Fruit fly (Drosophila melanogaster) S2 (cell line): ENCODE data around the gene Task6.

Experiments
- CG8478 ChIP-seq: fragments of >200 bp; optimal IDR thresholded peaks from 2 replicates; lab custom pipeline; 2018
- CTCF ChIP-seq, 2 experiments: fragments of >200 bp; optimal IDR thresholded peaks; 2 replicates each; lab custom pipeline; 2018

DNA sequence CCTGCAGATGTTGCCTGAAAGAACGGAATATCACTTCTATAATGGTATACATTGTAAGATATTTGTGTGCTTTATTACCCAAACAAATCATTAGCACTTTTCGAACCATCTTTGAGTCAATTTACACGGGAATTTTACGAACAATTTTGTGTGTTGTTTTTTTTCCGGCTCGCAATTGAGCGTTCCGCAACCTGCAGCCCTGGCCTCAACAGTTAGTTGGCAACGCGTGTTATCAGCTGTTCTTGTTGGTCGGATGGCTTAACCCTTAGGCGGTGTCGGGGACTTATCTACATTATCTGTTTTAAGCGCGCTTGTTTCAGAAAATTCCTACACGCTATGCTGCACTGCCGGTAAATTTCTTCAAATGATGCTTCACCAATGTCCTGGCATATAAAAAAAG, 36.3 kb upstream of the Task6 start:
- peak in 1 of 2 experiments; percentile 22 for TF ChIP-seq CTCF (optimal IDR thresholded peaks at IDR 0.05; lab: Kevin White, UChicago)
- no peak for TF ChIP-seq CG8478
